Fruit fly (Drosophila melanogaster) whole organism, prepupa: ENCODE results near the gene cv.

Experiments
- CG10669 ChIP-seq: fragments of 200-800 bp; sonication (Bioruptor generic); optimal IDR thresholded peaks from 3 replicates; lab custom pipeline; 2018; ENCODE audit warnings: missing biosample characterization, mild to moderate bottlenecking, missing genetic modification characterization, moderate library complexity
- CG11294 ChIP-seq: fragments of 200-800 bp; sonication (Bioruptor generic); IDR thresholded peaks from 2 replicates; pipeline ENCODE4 v1.3.6; 2022; ENCODE audit warnings: missing biosample characterization, missing genetic modification characterization
- CG11762 ChIP-seq: fragments of 200-800 bp; sonication (Bioruptor generic); optimal IDR thresholded peaks from 3 replicates; lab custom pipeline; 2016; ENCODE audit warnings: missing biosample characterization, missing genetic modification characterization; ENCODE audit not compliant: insufficient read depth
- CG11902 ChIP-seq: fragments of 200-800 bp; sonication (Bioruptor generic); optimal IDR thresholded peaks from 3 replicates; lab custom pipeline; 2016; ENCODE audit warnings: missing biosample characterization, missing genetic modification characterization
- CG15336 ChIP-seq: fragments of 200-800 bp; sonication (Bioruptor generic); IDR thresholded peaks from 2 replicates; pipeline ENCODE4 v1.3.6; 2022; ENCODE audit warnings: missing biosample characterization, missing genetic modification characterization
- CG1621 ChIP-seq: fragments of 200-800 bp; sonication (Bioruptor generic); optimal IDR thresholded peaks from 3 replicates; lab custom pipeline; 2018; ENCODE audit warnings: missing biosample characterization, mild to moderate bottlenecking, missing genetic modification characterization
- CG16779 ChIP-seq: fragments of 200-800 bp; sonication (Bioruptor generic); optimal IDR thresholded peaks from 3 replicates; lab custom pipeline; 2017; ENCODE audit warnings: missing biosample characterization, mild to moderate bottlenecking, missing genetic modification characterization
- CG3032 ChIP-seq: fragments of 200-800 bp; optimal IDR thresholded peaks from 2 replicates; lab custom pipeline; 2019; ENCODE audit warnings: missing biosample characterization, mild to moderate bottlenecking, missing genetic modification characterization, moderate library complexity
- CG34406 ChIP-seq: fragments of 200-800 bp; sonication (Bioruptor generic); optimal IDR thresholded peaks from 3 replicates; lab custom pipeline; 2016; ENCODE audit warnings: missing biosample characterization, missing genetic modification characterization
- CG4318 ChIP-seq: fragments of 200-800 bp; sonication (Bioruptor generic); optimal IDR thresholded peaks from 3 replicates; lab custom pipeline; 2017; ENCODE audit warnings: missing biosample characterization, mild to moderate bottlenecking, missing genetic modification characterization
- CG6792 ChIP-seq: fragments of 200-800 bp; sonication (Bioruptor generic); optimal IDR thresholded peaks from 3 replicates; lab custom pipeline; 2016; ENCODE audit warnings: missing biosample characterization, missing genetic modification characterization
- CG6808 ChIP-seq: fragments of 200-800 bp; sonication (Bioruptor generic); optimal IDR thresholded peaks from 3 replicates; lab custom pipeline; 2017; ENCODE audit warnings: missing biosample characterization, missing genetic modification characterization, mild to moderate bottlenecking, moderate library complexity, missing genetic modification reagents
- CG6854 ChIP-seq: fragments of 200-800 bp; sonication (Bioruptor generic); optimal IDR thresholded peaks from 2 replicates; lab custom pipeline; 2017; ENCODE audit warnings: missing biosample characterization, mild to moderate bottlenecking, missing genetic modification characterization
- CG7368 ChIP-seq: fragments of 200-800 bp; sonication (Bioruptor generic); optimal IDR thresholded peaks from 3 replicates; lab custom pipeline; 2016; ENCODE audit warnings: missing biosample characterization, missing genetic modification characterization
- CG8119 ChIP-seq: fragments of 200-800 bp; sonication (Bioruptor generic); IDR thresholded peaks from 3 replicates; pipeline ENCODE4 v1.3.6; 2022; ENCODE audit warnings: missing biosample characterization, missing genetic modification characterization
- CG8632 ChIP-seq: fragments of 200-800 bp; sonication (Bioruptor generic); optimal IDR thresholded peaks from 3 replicates; lab custom pipeline; 2016; ENCODE audit warnings: missing biosample characterization, missing genetic modification characterization
- Eip75B ChIP-seq: fragments of 200-800 bp; sonication (Bioruptor generic); optimal IDR thresholded peaks from 3 replicates; lab custom pipeline; 2016; ENCODE audit warnings: missing biosample characterization, missing genetic modification characterization
- Eip78C ChIP-seq: fragments of 200-800 bp; sonication (Bioruptor generic); peaks from one replicate; lab custom pipeline; 2016; ENCODE audit warnings: missing biosample characterization, missing genetic modification characterization
- Ets21C ChIP-seq: fragments of 200-800 bp; sonication (Bioruptor generic); optimal IDR thresholded peaks from 3 replicates; lab custom pipeline; 2016; ENCODE audit warnings: missing biosample characterization, missing genetic modification characterization
- Ets96B ChIP-seq: fragments of 200-800 bp; optimal IDR thresholded peaks from 2 replicates; lab custom pipeline; 2019; ENCODE audit warnings: missing biosample characterization, mild to moderate bottlenecking, missing genetic modification characterization, moderate library complexity
- Gug ChIP-seq: fragments of 200-800 bp; sonication (Bioruptor generic); IDR thresholded peaks from 2 replicates; pipeline ENCODE4 v1.3.6; 2022; ENCODE audit warnings: missing biosample characterization, missing genetic modification characterization
- Hr38 ChIP-seq: sonication (Bioruptor generic); optimal IDR thresholded peaks from 2 replicates; lab custom pipeline; 2016; ENCODE audit warnings: missing biosample characterization, missing genetic modification characterization
- Hr39 ChIP-seq: fragments of 200-800 bp; sonication (Bioruptor generic); optimal IDR thresholded peaks from 2 replicates; lab custom pipeline; 2016; ENCODE audit warnings: missing biosample characterization, missing genetic modification characterization
- Hr4 ChIP-seq: fragments of 200-800 bp; sonication (Bioruptor generic); optimal IDR thresholded peaks from 3 replicates; lab custom pipeline; 2016; ENCODE audit warnings: missing biosample characterization, missing genetic modification characterization
- Lpt ChIP-seq: fragments of 200-800 bp; sonication (Bioruptor generic); optimal IDR thresholded peaks from 3 replicates; lab custom pipeline; 2016; ENCODE audit warnings: missing biosample characterization, missing genetic modification characterization
- Met ChIP-seq: fragments of 200-800 bp; sonication (Bioruptor generic); optimal IDR thresholded peaks from 3 replicates; lab custom pipeline; 2016; ENCODE audit warnings: missing biosample characterization, missing genetic modification characterization
- OdsH ChIP-seq: fragments of 200-800 bp; sonication (Bioruptor generic); optimal IDR thresholded peaks from 3 replicates; lab custom pipeline; 2016; ENCODE audit warnings: missing biosample characterization, missing genetic modification characterization
- Sox14 ChIP-seq: fragments of 200-800 bp; sonication (Bioruptor generic); optimal IDR thresholded peaks from 3 replicates; lab custom pipeline; 2016; ENCODE audit warnings: missing biosample characterization, missing genetic modification characterization
- achi ChIP-seq: fragments of 200-800 bp; sonication (Bioruptor generic); optimal IDR thresholded peaks from 3 replicates; lab custom pipeline; 2016; ENCODE audit warnings: missing biosample characterization, missing genetic modification characterization
- dac ChIP-seq: fragments of 200-800 bp; sonication (Bioruptor generic); optimal IDR thresholded peaks from 2 replicates; lab custom pipeline; 2017; ENCODE audit warnings: missing biosample characterization, mild to moderate bottlenecking, missing genetic modification characterization
- fkh ChIP-seq: fragments of 200-800 bp; sonication (Bioruptor generic); optimal IDR thresholded peaks from 3 replicates; lab custom pipeline; 2017; ENCODE audit warnings: missing biosample characterization, mild to moderate bottlenecking, missing genetic modification characterization, moderate library complexity
- lz ChIP-seq: fragments of 200-800 bp; sonication (Bioruptor generic); optimal IDR thresholded peaks from 3 replicates; lab custom pipeline; 2016; ENCODE audit warnings: missing biosample characterization, missing genetic modification characterization
- net ChIP-seq: fragments of 200-800 bp; sonication (Bioruptor generic); optimal IDR thresholded peaks from 3 replicates; lab custom pipeline; 2016; ENCODE audit warnings: missing biosample characterization, missing genetic modification characterization
- salr ChIP-seq, 2 experiments: fragments of 200-800 bp; sonication (Bioruptor generic); optimal IDR thresholded peaks; 3 replicates each; lab custom pipeline; 2016 to 2018; ENCODE audit warnings: missing biosample characterization in 2 of 2, missing genetic modification characterization in 2 of 2, mild to moderate bottlenecking in 1 of 2
- spab ChIP-seq: fragments of 200-800 bp; sonication (Bioruptor generic); optimal IDR thresholded peaks from 2 replicates; lab custom pipeline; 2017; ENCODE audit warnings: missing biosample characterization, mild to moderate bottlenecking, missing genetic modification characterization, missing genetic modification reagents
- svp ChIP-seq: fragments of 200-800 bp; sonication (Bioruptor generic); peaks from one replicate; lab custom pipeline; 2016; ENCODE audit warnings: missing biosample characterization, missing genetic modification characterization

The cv gene

dm6 chrX:5672243-5673051, 17.4 kb upstream of the cv start, which contains the start of gene RpL35 (continued):
- TF ChIP-seq CG6792 (GFP tag; lab: Kevin White, UChicago) (peak; percentile 33), Hr39 (GFP tag; lab: Kevin White, UChicago) (peak; percentile 24), CG6808 (GFP tag; lab: Kevin White, UChicago) (peak; percentile 54), Met (GFP tag; lab: Kevin White, UChicago) (no peak), Eip75B (no peak), Lpt (GFP tag; lab: Kevin White, UChicago) (no peak), CG8119 (GFP tag; lab: Robert Waterston, UW) (no peak; the same call in 2 of the 3 replicates), spab (GFP tag; lab: Kevin White, UChicago) (no peak), salr (GFP tag; optimal IDR thresholded peaks at IDR 0.05; lab: Kevin White, UChicago) (peak in 1 of 2 experiments; percentile 14), lz (peak; percentile 13), Ets96B (tag; lab: Kevin White, UChicago) (peak; percentile 11), net (GFP tag; lab: Kevin White, UChicago) (peak; percentile 53), CG11294 (GFP tag; lab: Robert Waterston, UW) (no peak), Ets21C (no peak), CG11762 (GFP tag; lab: Kevin White, UChicago) (no peak), CG1621 (tag; lab: Kevin White, UChicago) (peak; percentile 57), Sox14 (GFP tag; lab: Kevin White, UChicago) (no peak), CG15336 (GFP tag; lab: Robert Waterston, UW) (no peak), CG6854 (peak; percentile 71), Hr38 (GFP tag; lab: Kevin White, UChicago) (no peak), CG34406 (peak; percentile 5), CG3032 (peak; percentile 21), CG8632 (peak; percentile 3), CG10669 (peak; percentile 27), Hr4 (GFP tag; lab: Kevin White, UChicago) (no peak), CG11902 (GFP tag; lab: Kevin White, UChicago) (no peak), OdsH (GFP tag; lab: Kevin White, UChicago) (no peak), CG4318 (GFP tag; lab: Kevin White, UChicago) (no peak), Gug (GFP tag; lab: Robert Waterston, UW) (no peak), Eip78C (GFP tag; lab: Kevin White, UChicago) (peak; percentile 83), fkh (GFP tag; lab: Kevin White, UChicago) (no peak)

DNA sequence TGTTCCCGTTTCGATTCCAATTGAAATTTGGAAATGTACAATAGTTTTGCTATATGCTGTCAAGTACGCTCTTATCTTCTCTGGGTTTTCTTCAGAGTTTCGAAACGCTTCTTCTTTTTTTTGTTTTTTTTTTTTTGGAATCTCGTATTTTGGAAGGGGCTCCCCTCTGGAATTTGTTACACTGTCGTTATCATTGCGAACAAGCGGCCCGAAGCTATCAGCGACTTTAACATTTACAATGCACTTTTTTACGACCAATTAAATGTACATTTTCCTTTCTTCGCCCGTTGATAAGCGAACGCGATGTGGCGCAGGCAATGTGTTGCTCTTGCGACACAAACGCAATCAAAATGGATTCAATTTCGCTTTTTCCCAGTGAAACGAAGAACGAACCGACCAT, 12.9 kb upstream of the cv start:
- no peak for TF ChIP-seq CG1621 (tag; lab: Kevin White, UChicago)
- peak; percentile 95 for TF ChIP-seq svp (GFP tag; lab: Kevin White, UChicago)
- no peak for TF ChIP-seq spab (GFP tag; lab: Kevin White, UChicago)
- no peak for TF ChIP-seq achi
- TF ChIP-seq CG4318 (GFP tag; lab: Kevin White, UChicago) = no peak
- TF ChIP-seq CG7368 (GFP tag; lab: Kevin White, UChicago) = no peak
- TF ChIP-seq CG6808 (GFP tag; lab: Kevin White, UChicago) = no peak
- TF ChIP-seq dac (GFP tag; lab: Kevin White, UChicago) = no peak
- TF ChIP-seq net (GFP tag; lab: Kevin White, UChicago) = no peak
- TF ChIP-seq Met (GFP tag; lab: Kevin White, UChicago) = no peak
- no peak for TF ChIP-seq CG16779
- TF ChIP-seq CG11294 (GFP tag; lab: Robert Waterston, UW) = no peak
- peak; percentile 40 for TF ChIP-seq Eip78C (GFP tag; lab: Kevin White, UChicago)
- TF ChIP-seq CG6854 = no peak
- TF ChIP-seq Eip75B = no peak
- TF ChIP-seq, all 60 proteins: peak for 2
